Worm (Caenorhabditis elegans) whole organism, L1 larva: ENCODE measurements around the gene mtpn-1.

ENCODE experiments used
- C04F5.9 ChIP-seq: sonication (generic microtip); optimal IDR thresholded peaks from 2 replicates; lab custom pipeline; 2016; ENCODE audit warnings: missing genetic modification characterization, missing compliant biosample characterization
- ceh-63 ChIP-seq: fragments of 200-800 bp; sonication (Bioruptor generic); optimal IDR thresholded peaks from 2 replicates; lab custom pipeline; 2018; ENCODE audit warnings: mild to moderate bottlenecking, missing genetic modification characterization, missing compliant biosample characterization
- ceh-82 ChIP-seq, 3 experiments: fragments of 150-350 bp in 1 of 3; sonication (generic microtip) in 2 of 3; optimal IDR thresholded peaks; 2 replicates each; lab custom pipeline; 2014 to 2017; ENCODE audit warnings: missing biosample characterization in 3 of 3, missing genetic modification characterization in 3 of 3
- efl-3 ChIP-seq: fragments of 200-800 bp; sonication (Bioruptor generic); optimal IDR thresholded peaks from 2 replicates; lab custom pipeline; 2018; ENCODE audit warnings: mild to moderate bottlenecking, missing genetic modification characterization, missing compliant biosample characterization
- egl-27 ChIP-seq, 2 experiments: fragments of 150-350 bp in 1 of 2; sonication (generic microtip); optimal IDR thresholded peaks; 3 replicates each; lab custom pipeline; 2017 to 2018; ENCODE audit warnings: missing biosample characterization in 2 of 2, missing genetic modification characterization in 2 of 2, missing genetic modification reagents in 2 of 2
- fkh-10 ChIP-seq: sonication (generic microtip); optimal IDR thresholded peaks from 2 replicates; lab custom pipeline; 2017; ENCODE audit warnings: missing biosample characterization, missing genetic modification reagents, missing genetic modification characterization
- lin-13 ChIP-seq: fragments of 150-350 bp; optimal IDR thresholded peaks from 2 replicates; lab custom pipeline; 2014; ENCODE audit warnings: missing biosample characterization, missing genetic modification reagents, missing genetic modification characterization
- lir-3 ChIP-seq: sonication (generic microtip); optimal IDR thresholded peaks from 2 replicates; lab custom pipeline; 2016; ENCODE audit warnings: mild to moderate bottlenecking, missing genetic modification characterization, moderate library complexity, missing compliant biosample characterization; ENCODE audit not compliant: poor library complexity
- mdl-1 ChIP-seq, 2 experiments: fragments of 150-350 bp; optimal IDR thresholded peaks; 2 replicates each; lab custom pipeline; 2014 to 2017; ENCODE audit warnings: missing biosample characterization in 2 of 2, missing genetic modification characterization in 2 of 2, inconsistent platforms in 1 of 2
- nhr-237 ChIP-seq: fragments of 150-350 bp; optimal IDR thresholded peaks from 2 replicates; lab custom pipeline; 2014; ENCODE audit warnings: missing biosample characterization, missing genetic modification characterization
- nhr-85 ChIP-seq: sonication (generic microtip); peaks from one replicate; lab custom pipeline; 2016; ENCODE audit warnings: missing genetic modification characterization, inconsistent platforms, missing compliant biosample characterization
- rnt-1 ChIP-seq: sonication (generic microtip); optimal IDR thresholded peaks from 2 replicates; lab custom pipeline; 2016; ENCODE audit warnings: mild to moderate bottlenecking, missing genetic modification characterization, moderate library complexity, missing compliant biosample characterization
- unc-62 ChIP-seq: fragments of 150-350 bp; optimal IDR thresholded peaks from 2 replicates; lab custom pipeline; 2014; ENCODE audit warnings: missing biosample characterization, missing genetic modification reagents, missing genetic modification characterization
- ztf-11 ChIP-seq, 2 experiments: sonication (generic microtip); optimal IDR thresholded peaks; 2 replicates each; lab custom pipeline; 2016 to 2017; ENCODE audit warnings: missing genetic modification characterization in 2 of 2, missing biosample characterization in 1 of 2, missing compliant biosample characterization in 1 of 2

DNA sequence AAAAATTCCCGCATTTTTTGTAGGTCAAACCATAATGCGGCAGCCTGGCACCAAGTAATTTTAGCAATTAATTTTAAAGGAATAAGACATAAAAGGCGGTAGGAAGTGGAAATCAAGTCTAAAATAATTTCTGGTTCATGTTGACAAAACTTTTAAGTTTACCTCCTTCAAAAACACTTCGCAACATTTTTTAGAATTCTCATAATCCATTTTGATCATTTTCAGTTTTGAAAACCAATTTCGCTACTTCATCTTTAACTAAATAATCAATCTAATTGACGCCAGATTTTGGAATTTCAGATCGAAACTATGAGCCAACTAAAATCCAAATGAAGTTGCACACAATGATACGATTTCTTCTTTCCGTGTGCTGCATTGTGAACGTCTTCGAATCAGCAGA lies 47.5 kb upstream of the mtpn-1 start, which contains the start of gene lgc-40:
- no peak for TF ChIP-seq efl-3 (GFP tag; lab: Kevin White, UChicago)
- TF ChIP-seq unc-62 (GFP tag; lab: Kevin White, UChicago), result no peak
- no peak for TF ChIP-seq egl-27 (tag; optimal IDR thresholded peaks at IDR 0.05; lab: Kevin White, UChicago)
- no peak for TF ChIP-seq mdl-1 (tag; optimal IDR thresholded peaks at IDR 0.05; lab: Kevin White, UChicago)
- TF ChIP-seq ceh-63 (GFP tag; lab: Kevin White, UChicago), result no peak
- TF ChIP-seq rnt-1 (tag; lab: Kevin White, UChicago), result no peak
- TF ChIP-seq lir-3 (tag; lab: Kevin White, UChicago), result no peak
- TF ChIP-seq lin-13, result no peak
- no peak for TF ChIP-seq C04F5.9
- TF ChIP-seq nhr-237 (tag; lab: Kevin White, UChicago), result no peak
- TF ChIP-seq ceh-82 (tag; optimal IDR thresholded peaks at IDR 0.05; lab: Kevin White, UChicago), result no peak
- no peak for TF ChIP-seq ztf-11 (tag; optimal IDR thresholded peaks at IDR 0.05; lab: Kevin White, UChicago)
- TF ChIP-seq nhr-85 (tag; lab: Kevin White, UChicago), result no peak
- no peak for TF ChIP-seq fkh-10 (GFP tag; lab: Kevin White, UChicago)
